Worm (Caenorhabditis elegans) whole organism, late embryonic: Measurements from ENCODE around the gene C18D4.12.

Experiments used
- C38D4.7 ChIP-seq: fragments of 200-800 bp; sonication (Bioruptor generic); optimal IDR thresholded peaks from 2 replicates; lab custom pipeline; 2018; ENCODE audit warnings: mild to moderate bottlenecking, missing genetic modification characterization, moderate library complexity, missing compliant biosample characterization
- K02D7.2 ChIP-seq: sonication (generic microtip); optimal IDR thresholded peaks from 2 replicates; lab custom pipeline; 2017; ENCODE audit warnings: mild to moderate bottlenecking, missing genetic modification characterization, missing compliant biosample characterization
- K09A11.1 ChIP-seq: sonication (generic microtip); optimal IDR thresholded peaks from 2 replicates; lab custom pipeline; 2017; ENCODE audit warnings: antibody characterized with exemption, mild to moderate bottlenecking, missing genetic modification characterization, missing compliant biosample characterization; ENCODE audit not compliant: insufficient read depth
- Y22D7AL.16 ChIP-seq: sonication (generic microtip); optimal IDR thresholded peaks from 2 replicates; lab custom pipeline; 2016; ENCODE audit warnings: missing genetic modification characterization, missing compliant biosample characterization
- ama-1 ChIP-seq: fragments of 150-350 bp; optimal IDR thresholded peaks from 2 replicates; lab custom pipeline; 2014
- ceh-18 ChIP-seq: sonication (generic microtip); optimal IDR thresholded peaks from 2 replicates; lab custom pipeline; 2016; ENCODE audit warnings: missing genetic modification characterization, missing compliant biosample characterization
- ceh-19 ChIP-seq: fragments of 200-800 bp; sonication (Bioruptor generic); optimal IDR thresholded peaks from 2 replicates; lab custom pipeline; 2018; ENCODE audit warnings: mild to moderate bottlenecking, missing genetic modification characterization, missing compliant biosample characterization
- ceh-24 ChIP-seq: sonication (generic microtip); optimal IDR thresholded peaks from 2 replicates; lab custom pipeline; 2016; ENCODE audit warnings: mild to moderate bottlenecking, missing genetic modification characterization, missing compliant biosample characterization
- ceh-31 ChIP-seq: sonication (generic microtip); optimal IDR thresholded peaks from 2 replicates; lab custom pipeline; 2016; ENCODE audit warnings: missing genetic modification characterization, missing compliant biosample characterization
- ceh-34 ChIP-seq: sonication (generic microtip); optimal IDR thresholded peaks from 2 replicates; lab custom pipeline; 2016; ENCODE audit warnings: mild to moderate bottlenecking, missing genetic modification characterization, missing compliant biosample characterization
- ceh-45 ChIP-seq: fragments of 200-800 bp; sonication (Bioruptor generic); IDR thresholded peaks from 2 replicates; pipeline ENCODE4 v1.3.6; 2022; ENCODE audit warnings: missing genetic modification reagents, missing genetic modification characterization, missing compliant biosample characterization
- ceh-48 ChIP-seq: sonication (generic microtip); optimal IDR thresholded peaks from 2 replicates; lab custom pipeline; 2016; ENCODE audit warnings: missing genetic modification characterization, inconsistent platforms, missing compliant biosample characterization
- elt-2 ChIP-seq: sonication (generic microtip); optimal IDR thresholded peaks from 2 replicates; lab custom pipeline; 2016; ENCODE audit warnings: missing genetic modification reagents, missing genetic modification characterization, missing compliant biosample characterization
- ets-4 ChIP-seq: sonication (generic microtip); optimal IDR thresholded peaks from 2 replicates; lab custom pipeline; 2016; ENCODE audit warnings: missing genetic modification characterization, missing compliant biosample characterization
- hlh-13 ChIP-seq: fragments of 200-800 bp; sonication (Bioruptor generic); optimal IDR thresholded peaks from 2 replicates; lab custom pipeline; 2018; ENCODE audit warnings: mild to moderate bottlenecking, missing genetic modification characterization, missing compliant biosample characterization
- hlh-30 ChIP-seq: sonication (generic microtip); optimal IDR thresholded peaks from 2 replicates; lab custom pipeline; 2017; ENCODE audit warnings: antibody characterized with exemption, missing genetic modification characterization, missing compliant biosample characterization; ENCODE audit not compliant: insufficient read depth
- hlh-6 ChIP-seq: sonication (generic microtip); optimal IDR thresholded peaks from 2 replicates; lab custom pipeline; 2016; ENCODE audit warnings: missing genotype, missing genetic modification characterization, missing compliant biosample characterization
- hlh-8 ChIP-seq: sonication (generic microtip); optimal IDR thresholded peaks from 2 replicates; lab custom pipeline; 2016; ENCODE audit warnings: missing genotype, missing genetic modification characterization, missing compliant biosample characterization
- lin-11 ChIP-seq: fragments of 200-800 bp; sonication (Bioruptor generic); optimal IDR thresholded peaks from 2 replicates; lab custom pipeline; 2018; ENCODE audit warnings: mild to moderate bottlenecking, missing genetic modification characterization, missing compliant biosample characterization
- madf-2 ChIP-seq: sonication (generic microtip); optimal IDR thresholded peaks from 2 replicates; lab custom pipeline; 2017; ENCODE audit warnings: missing genetic modification characterization, missing compliant biosample characterization
- nfya-1 ChIP-seq: sonication (generic microtip); optimal IDR thresholded peaks from 2 replicates; lab custom pipeline; 2017; ENCODE audit warnings: missing genetic modification characterization, mild to moderate bottlenecking, missing compliant biosample characterization, antibody characterized with exemption, moderate library complexity
- nhr-232 ChIP-seq: sonication (generic microtip); optimal IDR thresholded peaks from 2 replicates; lab custom pipeline; 2016; ENCODE audit warnings: missing genetic modification characterization, missing compliant biosample characterization
- npax-4 ChIP-seq: sonication (generic microtip); optimal IDR thresholded peaks from 2 replicates; lab custom pipeline; 2016; ENCODE audit warnings: missing genetic modification characterization, missing compliant biosample characterization
- odd-2 ChIP-seq: sonication (generic microtip); optimal IDR thresholded peaks from 2 replicates; lab custom pipeline; 2017; ENCODE audit warnings: antibody characterized with exemption, mild to moderate bottlenecking, missing genetic modification characterization, missing compliant biosample characterization
- pag-3 ChIP-seq: sonication (generic microtip); optimal IDR thresholded peaks from 2 replicates; lab custom pipeline; 2016; ENCODE audit warnings: missing compliant biosample characterization, missing genetic modification characterization, borderline replicate concordance
- pax-1 ChIP-seq: fragments of 150-350 bp; optimal IDR thresholded peaks from 2 replicates; lab custom pipeline; 2014; ENCODE audit warnings: missing biosample characterization, missing genetic modification characterization
- pha-2 ChIP-seq: sonication (generic microtip); optimal IDR thresholded peaks from 2 replicates; lab custom pipeline; 2017; ENCODE audit warnings: mild to moderate bottlenecking, missing genetic modification characterization, missing compliant biosample characterization
- pha-4 ChIP-seq: fragments of 150-350 bp; optimal IDR thresholded peaks from 2 replicates; lab custom pipeline; 2018; ENCODE audit warnings: missing biosample characterization, missing genetic modification reagents, missing genetic modification characterization
- pqm-1 ChIP-seq: sonication (generic microtip); optimal IDR thresholded peaks from 2 replicates; lab custom pipeline; 2016; ENCODE audit warnings: missing genetic modification characterization, missing compliant biosample characterization
- pros-1 ChIP-seq: fragments of 150-350 bp; optimal IDR thresholded peaks from 2 replicates; lab custom pipeline; 2014; ENCODE audit warnings: missing biosample characterization, missing genetic modification reagents, missing genetic modification characterization
- ref-2 ChIP-seq: sonication (generic microtip); optimal IDR thresholded peaks from 2 replicates; lab custom pipeline; 2016; ENCODE audit warnings: missing genetic modification characterization, missing compliant biosample characterization
- sdc-2 ChIP-seq: sonication (generic microtip); optimal IDR thresholded peaks from 2 replicates; lab custom pipeline; 2016; ENCODE audit warnings: missing genotype, missing genetic modification characterization, missing compliant biosample characterization
- sox-4 ChIP-seq: sonication (generic microtip); optimal IDR thresholded peaks from 2 replicates; lab custom pipeline; 2017; ENCODE audit warnings: mild to moderate bottlenecking, missing genetic modification characterization, inconsistent platforms, missing compliant biosample characterization
- syd-9 ChIP-seq: sonication (generic microtip); optimal IDR thresholded peaks from 2 replicates; lab custom pipeline; 2016; ENCODE audit warnings: mild to moderate bottlenecking, missing genetic modification characterization, moderate library complexity, missing compliant biosample characterization
- ttx-3 ChIP-seq: sonication (generic microtip); optimal IDR thresholded peaks from 2 replicates; lab custom pipeline; 2016; ENCODE audit warnings: missing genetic modification reagents, missing genetic modification characterization, missing compliant biosample characterization
- unc-3 ChIP-seq, 2 experiments: fragments of 200-800 bp in 1 of 2; sonication (Bioruptor generic) in 1 of 2; sonication (generic microtip) in 1 of 2; conservative IDR thresholded peaks in 1 of 2; optimal IDR thresholded peaks in 1 of 2; 2 replicates each; pipeline versions ENCODE4 v1.3.6 to Lab custom; 2016 to 2022; ENCODE audit warnings: missing compliant biosample characterization in 2 of 2, missing genetic modification characterization in 2 of 2, missing genetic modification reagents in 1 of 2
- unc-42 ChIP-seq: sonication (generic microtip); optimal IDR thresholded peaks from 2 replicates; lab custom pipeline; 2016; ENCODE audit warnings: missing genotype, missing genetic modification characterization, missing compliant biosample characterization
- unc-86 ChIP-seq: sonication (generic microtip); optimal IDR thresholded peaks from 2 replicates; lab custom pipeline; 2016; ENCODE audit warnings: missing genetic modification characterization, missing compliant biosample characterization
- ztf-16 ChIP-seq: sonication (generic microtip); optimal IDR thresholded peaks from 2 replicates; lab custom pipeline; 2017; ENCODE audit warnings: missing genetic modification characterization, missing compliant biosample characterization

Gene C18D4.12

ce11 chrV:17533200-17533599 lies 2.8 kb upstream of the C18D4.12 start:
- no peak for TF ChIP-seq sox-4 (tag; lab: Kevin White, UChicago)
- no peak for TF ChIP-seq ama-1 (lab: Kevin White, UChicago)
- no peak for TF ChIP-seq ceh-18 (tag; lab: Kevin White, UChicago)
- TF ChIP-seq ceh-24 (tag; lab: Kevin White, UChicago) = no peak
- no peak for TF ChIP-seq lin-11 (tag; lab: Kevin White, UChicago)
- no peak for TF ChIP-seq ceh-45 (GFP tag; lab: Robert Waterston, UW)

- TF ChIP-seq ceh-24 (tag; lab: Kevin White, UChicago) = no peak
- no peak for TF ChIP-seq K09A11.1 (tag; lab: Kevin White, UChicago)
- TF ChIP-seq C38D4.7 = no peak
- TF ChIP-seq unc-42 = no peak
- no peak for TF ChIP-seq pqm-1 (tag; lab: Kevin White, UChicago)
- no peak for TF ChIP-seq sdc-2 (tag; lab: Kevin White, UChicago)
- no peak for TF ChIP-seq unc-86 (tag; lab: Kevin White, UChicago)
- no peak for TF ChIP-seq ets-4 (tag; lab: Kevin White, UChicago)
- TF ChIP-seq hlh-6 = no peak
- no peak for TF ChIP-seq hlh-30 (tag; lab: Kevin White, UChicago)
- no peak for TF ChIP-seq madf-2 (tag; lab: Kevin White, UChicago)
- no peak for TF ChIP-seq ceh-31 (tag; lab: Kevin White, UChicago)
- TF ChIP-seq syd-9 (tag; lab: Kevin White, UChicago) = no peak
- TF ChIP-seq lin-11 (tag; lab: Kevin White, UChicago) = no peak
- no peak for TF ChIP-seq pros-1 (tag; lab: Kevin White, UChicago)
- no peak for TF ChIP-seq ceh-48 (tag; lab: Kevin White, UChicago)
- no peak for TF ChIP-seq ceh-34
- TF ChIP-seq ceh-19 (GFP tag; lab: Kevin White, UChicago) = no peak
- TF ChIP-seq pha-2 (tag; lab: Kevin White, UChicago) = no peak
These were observed 2.3 kb upstream of the C18D4.12 start, which contains the start of gene C18D4.3 for ce11 chrV:17532686-17533085. TSS of gene C18D4.3 (minus strand) at chrV:17532786.

ce11 chrV:17531410-17531809 lies 1.0 kb upstream of the C18D4.12 start, which contains the start of gene C18D4.4:
TSS of gene C18D4.4 (minus strand) at chrV:17531510.
- TF ChIP-seq Y22D7AL.16 (tag; lab: Kevin White, UChicago) = no peak
- no peak for TF ChIP-seq K02D7.2 (tag; lab: Kevin White, UChicago)
- TF ChIP-seq ref-2 (tag; lab: Kevin White, UChicago) = no peak
- TF ChIP-seq ceh-18 (tag; lab: Kevin White, UChicago) = no peak

- TF ChIP-seq sox-4 (tag; lab: Kevin White, UChicago) = no peak
- no peak for TF ChIP-seq nfya-1 (tag; lab: Kevin White, UChicago)
- TF ChIP-seq K02D7.2 (tag; lab: Kevin White, UChicago) = no peak
- TF ChIP-seq hlh-8 (tag; lab: Kevin White, UChicago) = no peak
- TF ChIP-seq ceh-19 (GFP tag; lab: Kevin White, UChicago) = no peak
- TF ChIP-seq unc-42 = no peak
- no peak for TF ChIP-seq elt-2 (tag; lab: Kevin White, UChicago)
- no peak for TF ChIP-seq unc-3 (GFP tag; conservative IDR thresholded peaks at IDR 0.05; lab: Robert Waterston, UW)
- TF ChIP-seq unc-3 (tag; optimal IDR thresholded peaks at IDR 0.05; lab: Kevin White, UChicago) = no peak
- no peak for TF ChIP-seq nhr-232 (tag; lab: Kevin White, UChicago)
- no peak for TF ChIP-seq pha-4 (tag; lab: Kevin White, UChicago)
- no peak for TF ChIP-seq npax-4 (tag; lab: Kevin White, UChicago)
- TF ChIP-seq odd-2 (tag; lab: Kevin White, UChicago) = no peak
- TF ChIP-seq Y22D7AL.16 (tag; lab: Kevin White, UChicago) = no peak
- TF ChIP-seq pqm-1 (tag; lab: Kevin White, UChicago) = no peak
- no peak for TF ChIP-seq pax-1 (tag; lab: Kevin White, UChicago)
- no peak for TF ChIP-seq ceh-24 (tag; lab: Kevin White, UChicago)
- no peak for TF ChIP-seq ztf-16
- no peak for TF ChIP-seq hlh-13
- no peak for TF ChIP-seq ttx-3 (tag; lab: Kevin White, UChicago)
- TF ChIP-seq pag-3 (tag; lab: Kevin White, UChicago) = no peak
- TF ChIP-seq, all 69 proteins: peak for 0
These were observed 2.7 kb downstream of the C18D4.12 start, which contains the start of gene srz-90 for ce11 chrV:17527729-17528128. TSS of gene srz-90 (plus strand) at chrV:17528029.
